Fruit fly (Drosophila melanogaster) S2 (cell line): ENCODE results near the gene Doc2.

Experiments used
- CG8478 ChIP-seq: fragments of >200 bp; optimal IDR thresholded peaks from 2 replicates; lab custom pipeline; 2018
- CTCF ChIP-seq, 2 experiments: fragments of >200 bp; optimal IDR thresholded peaks; 2 replicates each; lab custom pipeline; 2018

The Doc2 gene

dm6 chr3L:9032871-9033270 lies 13.8 kb upstream of the Doc2 start:
- TF ChIP-seq CG8478 (lab: Kevin White, UChicago): no peak
- TF ChIP-seq CTCF (optimal IDR thresholded peaks at IDR 0.05; lab: Kevin White, UChicago): no peak

- TF ChIP-seq CTCF (optimal IDR thresholded peaks at IDR 0.05; lab: Kevin White, UChicago) (no peak), CG8478 (lab: Kevin White, UChicago) (no peak)
Measured at dm6 chr3L:9029183-9029789, 10.2 kb upstream of the Doc2 start.

dm6 chr3L:9028057-9028456 lies 9.0 kb upstream of the Doc2 start:
- TF ChIP-seq CG8478 (lab: Kevin White, UChicago) (no peak), CTCF (optimal IDR thresholded peaks at IDR 0.05; lab: Kevin White, UChicago) (no peak)

dm6 chr3L:9027122-9027696 lies 8.2 kb upstream of the Doc2 start:
- no peak for TF ChIP-seq CTCF (optimal IDR thresholded peaks at IDR 0.05; lab: Kevin White, UChicago)
- TF ChIP-seq CG8478 (lab: Kevin White, UChicago): no peak

dm6 chr3L:9026568-9026967 lies 7.5 kb upstream of the Doc2 start:
- no peak for TF ChIP-seq CG8478 (lab: Kevin White, UChicago)
- no peak for TF ChIP-seq CTCF (optimal IDR thresholded peaks at IDR 0.05; lab: Kevin White, UChicago)

dm6 chr3L:9025680-9026079 lies 6.6 kb upstream of the Doc2 start:
- TF ChIP-seq CG8478 (lab: Kevin White, UChicago) (no peak), CTCF (optimal IDR thresholded peaks at IDR 0.05; lab: Kevin White, UChicago) (no peak)

dm6 chr3L:9025178-9025577 lies 6.1 kb upstream of the Doc2 start:
- TF ChIP-seq CTCF (optimal IDR thresholded peaks at IDR 0.05; lab: Kevin White, UChicago) (no peak), CG8478 (lab: Kevin White, UChicago) (no peak)

- no peak for TF ChIP-seq CG8478 (lab: Kevin White, UChicago)
- no peak for TF ChIP-seq CTCF (optimal IDR thresholded peaks at IDR 0.05; lab: Kevin White, UChicago)
Measured at dm6 chr3L:9024741-9025140, 5.7 kb upstream of the Doc2 start.

- TF ChIP-seq CG8478 (lab: Kevin White, UChicago) (no peak), CTCF (optimal IDR thresholded peaks at IDR 0.05; lab: Kevin White, UChicago) (no peak)
Measured at dm6 chr3L:9023627-9024026, 4.6 kb upstream of the Doc2 start.

- no peak for TF ChIP-seq CTCF (optimal IDR thresholded peaks at IDR 0.05; lab: Kevin White, UChicago)
- TF ChIP-seq CG8478 (lab: Kevin White, UChicago): no peak
Measured at dm6 chr3L:9020436-9021370, 1.7 kb upstream of the Doc2 start.

- TF ChIP-seq CG8478 (lab: Kevin White, UChicago): no peak
- no peak for TF ChIP-seq CTCF (optimal IDR thresholded peaks at IDR 0.05; lab: Kevin White, UChicago)
Measured at dm6 chr3L:9017414-9017813, 1.6 kb downstream of the Doc2 start.

dm6 chr3L:9013745-9014144 lies 5.3 kb downstream of the Doc2 start:
- TF ChIP-seq CTCF (optimal IDR thresholded peaks at IDR 0.05; lab: Kevin White, UChicago) (no peak), CG8478 (lab: Kevin White, UChicago) (no peak)

- TF ChIP-seq CG8478 (lab: Kevin White, UChicago) (no peak), CTCF (optimal IDR thresholded peaks at IDR 0.05; lab: Kevin White, UChicago) (no peak)
Measured at dm6 chr3L:9011485-9012389, 7.3 kb downstream of the Doc2 start.

- no peak for TF ChIP-seq CG8478 (lab: Kevin White, UChicago)
- no peak for TF ChIP-seq CTCF (optimal IDR thresholded peaks at IDR 0.05; lab: Kevin White, UChicago)
Measured at dm6 chr3L:9009738-9010137, 9.3 kb downstream of the Doc2 start, which contains the start of gene CG5194. CG5194 (minus strand) TSS chr3L:9009838.
